Worm (Caenorhabditis elegans): Measurements from ENCODE around the gene phat-8.

DNA sequence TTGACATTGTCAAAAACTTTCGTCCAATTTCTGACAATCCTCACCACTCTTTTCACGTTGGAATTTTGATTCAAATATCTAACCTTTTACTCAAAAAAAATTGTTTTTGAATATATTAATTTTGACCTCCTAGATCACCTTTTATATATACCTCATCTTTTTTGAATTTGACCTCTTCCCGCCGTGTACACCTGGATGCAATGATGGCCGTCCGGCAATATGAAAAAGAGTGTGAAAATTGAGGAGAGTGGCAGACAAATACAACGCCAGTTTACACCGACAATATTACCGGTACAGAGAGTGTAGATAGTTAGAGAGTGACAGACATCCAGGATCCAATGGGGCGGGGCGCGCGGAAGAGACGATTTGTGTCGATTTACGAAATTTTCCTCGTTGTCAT lies 48.0 kb downstream of the phat-8 start, which contains the start of gene ceh-99:
- no peak for TF ChIP-seq ets-5 (GFP tag; IDR thresholded peaks at IDR 0.05)
- TF ChIP-seq lin-13 (GFP tag; optimal IDR thresholded peaks at IDR 0.05): no peak
